Fruit fly (Drosophila melanogaster): ENCODE data around the gene alpha-PheRS.

DNA sequence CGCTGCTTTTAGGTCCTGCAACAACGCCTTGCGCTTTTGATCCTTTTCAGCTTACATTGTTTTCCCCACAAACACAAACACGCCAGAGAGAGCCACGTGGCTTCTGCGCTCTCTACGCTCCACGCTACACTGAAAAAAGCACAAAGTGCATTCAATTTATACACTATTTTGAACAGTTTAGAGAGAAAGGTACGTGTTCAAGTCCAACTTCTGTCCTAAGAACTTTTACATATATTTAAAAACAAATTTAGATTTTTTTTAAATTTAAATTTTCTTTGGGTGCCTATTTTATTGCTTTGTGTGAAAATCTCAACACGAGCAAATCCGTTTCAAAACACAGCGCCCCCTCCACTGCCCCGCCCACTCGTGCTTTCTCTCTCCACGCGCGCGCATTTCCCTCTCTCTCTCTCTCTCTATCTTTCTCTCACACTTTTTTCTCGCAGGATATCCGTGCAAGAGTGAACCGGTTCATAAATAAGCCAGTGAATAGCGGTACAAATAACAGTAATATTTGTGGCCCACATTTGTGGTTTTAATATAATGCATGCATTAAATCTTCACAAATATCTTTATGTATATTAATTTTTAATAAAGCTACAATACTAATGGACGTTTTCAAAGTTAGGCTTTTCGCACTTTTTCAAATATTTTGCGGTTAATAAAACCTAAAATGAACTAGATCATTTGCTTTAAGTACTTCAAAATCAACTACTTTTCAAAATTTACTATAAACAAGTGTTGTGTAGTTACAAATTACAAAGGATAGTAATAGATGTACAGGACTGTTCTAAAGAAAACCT lies 45.2 kb downstream of the alpha-PheRS start:
- TF ChIP-seq CG1620 (GFP tag; optimal IDR thresholded peaks at IDR 0.05) (peak; percentile 16), Clk (GFP tag; optimal IDR thresholded peaks at IDR 0.05) (peak; percentile 60), bab1 (GFP tag; optimal IDR thresholded peaks at IDR 0.05) (peak; percentile 12), kay (GFP tag; ENCODE audit: borderline replicate concordance) (no peak), Hr96 (GFP tag; optimal IDR thresholded peaks at IDR 0.05) (no peak), CG5204 (GFP tag; optimal IDR thresholded peaks at IDR 0.05) (peak; percentile 6)
